Worm (Caenorhabditis elegans) whole organism, young adult: ENCODE results near the gene C06E4.3.

ENCODE experiments used
- B0336.3 ChIP-seq: fragments of 200-800 bp; sonication (Bioruptor generic); IDR thresholded peaks from 2 replicates; pipeline ENCODE4 v1.3.6; 2022; ENCODE audit warnings: missing genetic modification characterization, missing compliant biosample characterization
- F23B12.7 ChIP-seq: sonication (generic microtip); optimal IDR thresholded peaks from 2 replicates; lab custom pipeline; 2017; ENCODE audit warnings: missing genetic modification characterization, mild to moderate bottlenecking, missing compliant biosample characterization, antibody characterized with exemption, moderate library complexity; ENCODE audit not compliant: insufficient read depth
- F39B2.1 ChIP-seq: fragments of 200-800 bp; sonication (Bioruptor generic); IDR thresholded peaks from 2 replicates; pipeline ENCODE4 v1.3.6; 2022; ENCODE audit warnings: missing genetic modification reagents, missing genetic modification characterization, missing compliant biosample characterization
- F55B11.4 ChIP-seq: sonication (generic microtip); optimal IDR thresholded peaks from 2 replicates; lab custom pipeline; 2016; ENCODE audit warnings: missing compliant biosample characterization, missing genetic modification characterization, borderline replicate concordance; ENCODE audit not compliant: insufficient read depth
- F57A8.1 ChIP-seq: fragments of 200-800 bp; sonication (Bioruptor generic); optimal IDR thresholded peaks from 2 replicates; lab custom pipeline; 2018; ENCODE audit warnings: mild to moderate bottlenecking, missing genetic modification characterization, moderate library complexity, missing compliant biosample characterization
- F57C9.4 ChIP-seq: sonication (generic microtip); optimal IDR thresholded peaks from 2 replicates; lab custom pipeline; 2017; ENCODE audit warnings: mild to moderate bottlenecking, missing genetic modification characterization, missing compliant biosample characterization
- T07F8.4 ChIP-seq: sonication (generic microtip); optimal IDR thresholded peaks from 2 replicates; lab custom pipeline; 2016; ENCODE audit warnings: mild to moderate bottlenecking, missing genetic modification characterization, moderate library complexity, missing compliant biosample characterization
- Y53G8AR.9 ChIP-seq: fragments of 200-800 bp; sonication (Bioruptor generic); conservative IDR thresholded peaks from 2 replicates; pipeline ENCODE4 v1.3.6; 2022; ENCODE audit warnings: missing genetic modification reagents, missing genetic modification characterization, missing compliant biosample characterization
- Y67H2A.10 ChIP-seq: fragments of 200-800 bp; sonication (Bioruptor generic); conservative IDR thresholded peaks from 2 replicates; pipeline ENCODE4 v1.3.6; 2022; ENCODE audit warnings: missing genetic modification reagents, missing genetic modification characterization, missing compliant biosample characterization
- akir-1 ChIP-seq: fragments of 200-800 bp; sonication (Bioruptor generic); optimal IDR thresholded peaks from 2 replicates; lab custom pipeline; 2018; ENCODE audit warnings: mild to moderate bottlenecking, missing genetic modification characterization, moderate library complexity, missing compliant biosample characterization
- ama-1 ChIP-seq, 3 experiments: fragments of 150-350 bp in 1 of 3; sonication (generic microtip) in 2 of 3; optimal IDR thresholded peaks; 2 replicates each; lab custom pipeline; 2014 to 2018; ENCODE audit warnings: missing biosample characterization in 2 of 3, missing genetic modification characterization in 2 of 3, missing genetic modification reagents in 2 of 3
- attf-3 ChIP-seq: fragments of 200-800 bp; sonication (Bioruptor generic); conservative IDR thresholded peaks from 2 replicates; pipeline ENCODE4 v1.3.6; 2022; ENCODE audit warnings: missing genetic modification reagents, missing genetic modification characterization, missing compliant biosample characterization
- attf-6 ChIP-seq: fragments of 200-800 bp; sonication (Bioruptor generic); IDR thresholded peaks from 2 replicates; pipeline ENCODE4 v1.3.6; 2022; ENCODE audit warnings: missing genetic modification reagents, missing genetic modification characterization, missing compliant biosample characterization
- bed-2 ChIP-seq: fragments of 200-800 bp; sonication (Bioruptor generic); IDR thresholded peaks from 2 replicates; pipeline ENCODE4 v1.3.6; 2022; ENCODE audit warnings: missing genetic modification reagents, missing genetic modification characterization, missing compliant biosample characterization
- ccch-3 ChIP-seq: fragments of 200-800 bp; sonication (Bioruptor generic); optimal IDR thresholded peaks from 2 replicates; lab custom pipeline; 2018; ENCODE audit warnings: mild to moderate bottlenecking, missing genetic modification characterization, missing compliant biosample characterization
- cebp-1 ChIP-seq, 2 experiments: fragments of 200-800 bp in 1 of 2; sonication (Bioruptor generic) in 1 of 2; sonication (generic microtip) in 1 of 2; IDR thresholded peaks in 1 of 2; optimal IDR thresholded peaks in 1 of 2; 2 replicates each; pipeline versions ENCODE4 v1.3.6 to Lab custom; 2017 to 2022; ENCODE audit warnings: missing compliant biosample characterization in 2 of 2, missing genetic modification characterization in 2 of 2, mild to moderate bottlenecking in 1 of 2, missing genetic modification reagents in 1 of 2, moderate library complexity in 1 of 2
- ceh-100 ChIP-seq: fragments of 200-800 bp; sonication (Bioruptor generic); IDR thresholded peaks from 2 replicates; pipeline ENCODE4 v1.3.6; 2022; ENCODE audit warnings: missing genetic modification reagents, missing genetic modification characterization, missing compliant biosample characterization
- ceh-27 ChIP-seq: fragments of 200-800 bp; sonication (Bioruptor generic); optimal IDR thresholded peaks from 2 replicates; lab custom pipeline; 2018; ENCODE audit warnings: mild to moderate bottlenecking, missing genetic modification characterization, moderate library complexity, missing compliant biosample characterization
- efl-1 ChIP-seq: fragments of 150-350 bp; optimal IDR thresholded peaks from 2 replicates; lab custom pipeline; 2014; ENCODE audit warnings: missing biosample characterization, missing genetic modification reagents, missing genetic modification characterization
- egl-44 ChIP-seq: fragments of 200-800 bp; sonication (Bioruptor generic); IDR thresholded peaks from 2 replicates; pipeline ENCODE4 v1.3.6; 2022; ENCODE audit warnings: missing genetic modification reagents, missing genetic modification characterization, missing compliant biosample characterization
- ekl-4 ChIP-seq: fragments of 200-800 bp; sonication (Bioruptor generic); IDR thresholded peaks from 2 replicates; pipeline ENCODE4 v1.3.6; 2022; ENCODE audit warnings: missing genetic modification reagents, missing genetic modification characterization, missing compliant biosample characterization
- fkh-3 ChIP-seq: sonication (generic microtip); optimal IDR thresholded peaks from 2 replicates; lab custom pipeline; 2016; ENCODE audit warnings: mild to moderate bottlenecking, missing genetic modification characterization, missing compliant biosample characterization
- hlh-26 ChIP-seq: fragments of 200-800 bp; sonication (Bioruptor generic); conservative IDR thresholded peaks from 2 replicates; pipeline ENCODE4 v1.3.6; 2022; ENCODE audit warnings: missing genetic modification reagents, missing genetic modification characterization, missing compliant biosample characterization
- hsf-1 ChIP-seq: fragments of 200-800 bp; sonication (Bioruptor generic); IDR thresholded peaks from 2 replicates; pipeline ENCODE4 v1.3.6; 2022; ENCODE audit warnings: missing genetic modification reagents, missing genetic modification characterization, missing compliant biosample characterization
- let-607 ChIP-seq, 2 experiments: fragments of 200-800 bp in 1 of 2; sonication (Bioruptor generic) in 1 of 2; sonication (generic microtip) in 1 of 2; optimal IDR thresholded peaks; 2 replicates each; lab custom pipeline; 2016 to 2018; ENCODE audit warnings: mild to moderate bottlenecking in 2 of 2, missing compliant biosample characterization in 2 of 2, missing genetic modification characterization in 2 of 2, moderate library complexity in 2 of 2, missing genotype in 1 of 2
- lin-26 ChIP-seq: fragments of 200-800 bp; sonication (Bioruptor generic); IDR thresholded peaks from 2 replicates; pipeline ENCODE4 v1.3.6; 2022; ENCODE audit warnings: missing genetic modification reagents, missing genetic modification characterization, missing compliant biosample characterization
- lir-1 ChIP-seq: fragments of 200-800 bp; sonication (Bioruptor generic); conservative IDR thresholded peaks from 2 replicates; pipeline ENCODE4 v1.3.6; 2022; ENCODE audit warnings: missing genetic modification reagents, missing genetic modification characterization, missing compliant biosample characterization
- madf-6 ChIP-seq: fragments of 200-800 bp; sonication (Bioruptor generic); IDR thresholded peaks from 2 replicates; pipeline ENCODE4 v1.3.6; 2022; ENCODE audit warnings: missing genetic modification reagents, missing genetic modification characterization, missing compliant biosample characterization
- madf-8 ChIP-seq: fragments of 200-800 bp; sonication (Bioruptor generic); conservative IDR thresholded peaks from 2 replicates; pipeline ENCODE4 v1.3.6; 2022; ENCODE audit warnings: missing genetic modification reagents, missing genetic modification characterization, missing compliant biosample characterization
- mcd-1 ChIP-seq: fragments of 200-800 bp; sonication (Bioruptor generic); IDR thresholded peaks from 2 replicates; pipeline ENCODE4 v1.3.6; 2022; ENCODE audit warnings: missing genetic modification reagents, missing genetic modification characterization, missing compliant biosample characterization
- mes-4 ChIP-seq: sonication (generic microtip); optimal IDR thresholded peaks from 2 replicates; lab custom pipeline; 2016; ENCODE audit warnings: missing genotype, missing genetic modification characterization, missing compliant biosample characterization
- nfya-1 ChIP-seq: sonication (generic microtip); optimal IDR thresholded peaks from 2 replicates; lab custom pipeline; 2017; ENCODE audit warnings: antibody characterized with exemption, missing compliant biosample characterization, missing genetic modification characterization, borderline replicate concordance; ENCODE audit not compliant: insufficient read depth
- nfyb-1 ChIP-seq: fragments of 200-800 bp; sonication (Bioruptor generic); IDR thresholded peaks from 2 replicates; pipeline ENCODE4 v1.3.6; 2022; ENCODE audit warnings: missing genetic modification reagents, missing genetic modification characterization, missing compliant biosample characterization
- nhr-27 ChIP-seq: fragments of 200-800 bp; sonication (Bioruptor generic); optimal IDR thresholded peaks from 2 replicates; lab custom pipeline; 2018; ENCODE audit warnings: mild to moderate bottlenecking, missing genetic modification characterization, moderate library complexity, missing compliant biosample characterization
- rpc-1 ChIP-seq, 2 experiments: fragments of 150-350 bp in 1 of 2; sonication (generic microtip) in 1 of 2; optimal IDR thresholded peaks; 2 replicates each; lab custom pipeline; 2014 to 2018; ENCODE audit warnings: missing biosample characterization in 1 of 2, missing genetic modification characterization in 1 of 2, missing genetic modification reagents in 1 of 2, missing genotype in 1 of 2
- snpc-1.1 ChIP-seq: sonication (generic microtip); optimal IDR thresholded peaks from 2 replicates; lab custom pipeline; 2017; ENCODE audit warnings: missing genetic modification characterization, mild to moderate bottlenecking, missing compliant biosample characterization, antibody characterized with exemption, moderate library complexity, missing genotype, missing genetic modification reagents; ENCODE audit not compliant: insufficient read depth
- snpc-3.4 ChIP-seq: sonication (generic microtip); optimal IDR thresholded peaks from 2 replicates; lab custom pipeline; 2017; ENCODE audit warnings: missing genetic modification characterization, mild to moderate bottlenecking, missing compliant biosample characterization, antibody characterized with exemption, moderate library complexity, missing genotype, missing genetic modification reagents
- snpc-4 ChIP-seq, 5 experiments: fragments of 150-350 bp in 1 of 5; sonication (generic microtip) in 4 of 5; optimal IDR thresholded peaks; 2 replicates each; lab custom pipeline; 2014 to 2018; ENCODE audit warnings: missing genetic modification characterization in 5 of 5, missing biosample characterization in 3 of 5, antibody characterized with exemption in 2 of 5, mild to moderate bottlenecking in 2 of 5, missing compliant biosample characterization in 2 of 5, missing genotype in 2 of 5, moderate library complexity in 2 of 5, missing genetic modification reagents in 1 of 5
- tbp1 ChIP-seq: fragments of 200-800 bp; sonication (Bioruptor generic); optimal IDR thresholded peaks from 2 replicates; lab custom pipeline; 2018; ENCODE audit warnings: mild to moderate bottlenecking, missing genetic modification characterization, missing compliant biosample characterization
- unc-62 ChIP-seq: fragments of 150-350 bp; optimal IDR thresholded peaks from 2 replicates; lab custom pipeline; 2014; ENCODE audit warnings: missing biosample characterization, missing genetic modification reagents, missing genetic modification characterization
- zim-3 ChIP-seq: sonication (generic microtip); optimal IDR thresholded peaks from 2 replicates; lab custom pipeline; 2017; ENCODE audit warnings: mild to moderate bottlenecking, missing genetic modification characterization, moderate library complexity, missing compliant biosample characterization
- ztf-25 ChIP-seq: fragments of 200-800 bp; sonication (Bioruptor generic); IDR thresholded peaks from 2 replicates; pipeline ENCODE4 v1.3.6; 2022; ENCODE audit warnings: missing genetic modification reagents, missing genetic modification characterization, missing compliant biosample characterization
- ztf-26 ChIP-seq: sonication (generic microtip); optimal IDR thresholded peaks from 2 replicates; lab custom pipeline; 2017; ENCODE audit warnings: missing genetic modification characterization, missing compliant biosample characterization
- ztf-28 ChIP-seq: fragments of 200-800 bp; sonication (Bioruptor generic); IDR thresholded peaks from 2 replicates; pipeline ENCODE4 v1.3.6; 2022; ENCODE audit warnings: missing genetic modification reagents, missing genetic modification characterization, missing compliant biosample characterization
- ztf-3 ChIP-seq: fragments of 200-800 bp; sonication (Bioruptor generic); optimal IDR thresholded peaks from 2 replicates; lab custom pipeline; 2018; ENCODE audit warnings: mild to moderate bottlenecking, missing genetic modification characterization, missing compliant biosample characterization

C06E4.3 gene

DNA sequence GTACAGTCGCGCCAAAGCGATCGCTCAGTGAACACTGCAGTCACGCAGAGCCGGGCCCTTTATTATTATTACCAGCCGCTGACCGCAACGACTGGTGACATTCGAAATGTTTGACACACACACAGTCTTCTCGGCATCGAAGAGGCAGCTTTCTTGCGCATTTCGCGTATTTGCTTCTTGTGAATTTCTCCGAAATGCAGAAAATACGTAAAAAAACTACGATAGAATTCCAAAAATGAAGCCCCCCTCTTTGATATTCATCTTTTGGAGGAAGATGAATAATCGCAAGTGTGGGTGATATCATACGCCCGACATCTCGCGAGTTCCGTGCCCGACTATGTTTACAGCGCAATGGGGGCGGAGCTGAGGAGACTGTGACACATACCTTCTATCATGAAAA, 7.4 kb upstream of the C06E4.3 start:
- TF ChIP-seq ama-1 (optimal IDR thresholded peaks at IDR 0.05; lab: Kevin White, UChicago) (no peak), ama-1 (GFP tag; optimal IDR thresholded peaks at IDR 0.05; lab: Kevin White, UChicago) (no peak), snpc-3.4 (tag; lab: Kevin White, UChicago) (peak; percentile 64), ztf-28 (GFP tag; lab: Robert Waterston, UW) (no peak), efl-1 (no peak), Y67H2A.10 (GFP tag; lab: Robert Waterston, UW) (no peak), F39B2.1 (GFP tag; lab: Robert Waterston, UW) (no peak), nfya-1 (tag; lab: Kevin White, UChicago) (no peak), F57C9.4 (tag; lab: Kevin White, UChicago) (no peak), ztf-25 (GFP tag; lab: Robert Waterston, UW) (no peak), ztf-3 (GFP tag; lab: Kevin White, UChicago) (no peak), ccch-3 (GFP tag; lab: Kevin White, UChicago) (no peak), zim-3 (tag; lab: Kevin White, UChicago) (no peak), mcd-1 (GFP tag; lab: Robert Waterston, UW) (0 out of 2 replicates have a peak, but pooled peaks have one; percentile 14), hlh-26 (GFP tag; lab: Robert Waterston, UW) (no peak), snpc-4 (GFP tag; optimal IDR thresholded peaks at IDR 0.05; lab: Kevin White, UChicago) (peak; percentile 85), snpc-4 (tag; optimal IDR thresholded peaks at IDR 0.05; lab: Kevin White, UChicago) (peak; percentile 87 to 95 (median 88)), tbp1 (GFP tag; lab: Kevin White, UChicago) (peak; percentile 54), rpc-1 (optimal IDR thresholded peaks at IDR 0.05; lab: Kevin White, UChicago) (no peak), rpc-1 (tag; optimal IDR thresholded peaks at IDR 0.05; lab: Kevin White, UChicago) (no peak), T07F8.4 (tag; lab: Kevin White, UChicago) (no peak), mes-4 (tag; lab: Kevin White, UChicago) (no peak), cebp-1 (GFP tag; IDR thresholded peaks at IDR 0.05; lab: Robert Waterston, UW) (no peak), cebp-1 (tag; optimal IDR thresholded peaks at IDR 0.05; lab: Kevin White, UChicago) (no peak), bed-2 (GFP tag; lab: Robert Waterston, UW) (no peak), nhr-27 (tag; lab: Kevin White, UChicago) (no peak), lin-26 (GFP tag; lab: Robert Waterston, UW) (no peak), nfyb-1 (GFP tag; lab: Robert Waterston, UW) (no peak), ceh-100 (0 out of 2 replicates have a peak, but pooled peaks have one; percentile 27), Y53G8AR.9 (GFP tag; lab: Robert Waterston, UW) (no peak), F23B12.7 (tag; lab: Kevin White, UChicago) (no peak), ceh-27 (GFP tag; lab: Kevin White, UChicago) (no peak), lir-1 (GFP tag; lab: Robert Waterston, UW) (no peak), hsf-1 (GFP tag; lab: Robert Waterston, UW) (0 out of 2 replicates have a peak, but pooled peaks have one; percentile 37), B0336.3 (GFP tag; lab: Robert Waterston, UW) (peak; percentile 58; the same call in 1 of the 2 replicates), fkh-3 (tag; lab: Kevin White, UChicago) (no peak), ztf-26 (tag; lab: Kevin White, UChicago) (no peak), F55B11.4 (tag; lab: Kevin White, UChicago) (no peak), snpc-1.1 (tag; lab: Kevin White, UChicago) (peak; percentile 91), F57A8.1 (no peak), unc-62 (GFP tag; lab: Kevin White, UChicago) (no peak), egl-44 (no peak), akir-1 (no peak), ekl-4 (GFP tag; lab: Robert Waterston, UW) (0 out of 2 replicates have a peak, but pooled peaks have one; percentile 27), let-607 (tag; optimal IDR thresholded peaks at IDR 0.05; lab: Kevin White, UChicago) (no peak), attf-3 (GFP tag; lab: Robert Waterston, UW) (no peak), madf-6 (GFP tag; lab: Robert Waterston, UW) (peak; percentile 34; the same call in 1 of the 2 replicates), madf-8 (0 out of 2 replicates have a peak, but pooled peaks have one; percentile 28), attf-6 (peak; percentile 92)
